Fruit fly (Drosophila melanogaster): ENCODE measurements around the gene Scsalpha1.

DNA sequence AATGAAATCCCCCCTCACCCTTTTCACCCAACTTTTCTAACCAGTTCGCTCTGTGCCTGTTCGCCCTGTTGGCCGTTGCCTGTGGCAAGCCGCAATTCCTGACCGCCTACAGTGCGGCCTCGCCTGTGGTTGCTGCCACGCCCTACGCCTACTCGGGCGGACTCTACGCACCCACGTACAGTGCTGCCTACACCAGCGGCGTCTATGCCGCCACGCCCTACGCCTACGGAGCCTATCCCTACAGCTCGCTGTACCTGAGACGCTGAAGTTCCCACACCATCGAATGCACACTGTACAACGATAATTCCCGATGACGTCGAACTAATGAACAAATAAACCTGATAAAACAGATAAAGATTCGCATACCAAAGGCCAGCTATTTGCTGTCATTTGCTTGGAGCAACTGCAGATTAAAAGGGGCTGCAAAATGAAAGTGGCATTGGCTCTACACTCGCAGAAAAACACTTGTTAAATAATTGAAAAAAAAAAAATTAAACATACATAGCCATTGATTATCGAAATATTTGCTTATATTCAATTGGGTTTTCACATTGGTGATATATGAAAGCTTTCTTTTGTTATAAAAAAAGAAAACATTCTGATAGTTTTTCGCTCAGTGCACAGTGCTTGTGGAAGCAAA lies 22.8 kb upstream of the Scsalpha1 start:
- no peak for TF ChIP-seq h (GFP tag; optimal IDR thresholded peaks at IDR 0.05)
- no peak for TF ChIP-seq Jra (GFP tag; optimal IDR thresholded peaks at IDR 0.05)
- no peak for TF ChIP-seq Abd-B (GFP tag; optimal IDR thresholded peaks at IDR 0.05)
- TF ChIP-seq CG9705 (GFP tag; optimal IDR thresholded peaks at IDR 0.05), result no peak
- TF ChIP-seq woc (GFP tag; optimal IDR thresholded peaks at IDR 0.05), result no peak
- TF ChIP-seq foxo (GFP tag; optimal IDR thresholded peaks at IDR 0.05), result peak in 1 of 2 experiments; percentile 4
- TF ChIP-seq dmrt93B (GFP tag; optimal IDR thresholded peaks at IDR 0.05), result no peak

Measured in whole organism, wandering third instar larva.